Fruit fly (Drosophila melanogaster) whole organism, adult: ENCODE data around the gene mys.

Experiments used
- CG11617 ChIP-seq: fragments of 200-800 bp; sonication (Bioruptor generic); optimal IDR thresholded peaks from 2 replicates; lab custom pipeline; 2017; ENCODE audit warnings: mild to moderate bottlenecking, missing biosample characterization, missing genetic modification reagents, missing genetic modification characterization
- CG12768 ChIP-seq: fragments of 200-800 bp; sonication (Bioruptor generic); optimal IDR thresholded peaks from 2 replicates; lab custom pipeline; 2017; ENCODE audit warnings: missing biosample characterization, missing genetic modification characterization, mild to moderate bottlenecking, moderate library complexity, missing genetic modification reagents
- CG14711 ChIP-seq: fragments of 200-800 bp; sonication (Bioruptor generic); optimal IDR thresholded peaks from 2 replicates; lab custom pipeline; 2018; ENCODE audit warnings: missing biosample characterization, mild to moderate bottlenecking, missing genetic modification characterization, moderate library complexity
- CG1620 ChIP-seq: fragments of 200-800 bp; sonication (Bioruptor generic); optimal IDR thresholded peaks from 2 replicates; lab custom pipeline; 2016; ENCODE audit warnings: missing biosample characterization, missing genetic modification characterization
- CG33017 ChIP-seq: fragments of 200-800 bp; sonication (Bioruptor generic); optimal IDR thresholded peaks from 2 replicates; lab custom pipeline; 2018; ENCODE audit warnings: missing biosample characterization, mild to moderate bottlenecking, missing genetic modification characterization, moderate library complexity
- CG5204 ChIP-seq: fragments of 200-800 bp; sonication (Bioruptor generic); optimal IDR thresholded peaks from 2 replicates; lab custom pipeline; 2016; ENCODE audit warnings: missing biosample characterization, missing genetic modification characterization
- CG7045 ChIP-seq: fragments of 200-800 bp; sonication (Bioruptor generic); optimal IDR thresholded peaks from 2 replicates; lab custom pipeline; 2017; ENCODE audit warnings: missing biosample characterization, mild to moderate bottlenecking, missing genetic modification characterization
- CG7101 ChIP-seq: fragments of 200-800 bp; sonication (Bioruptor generic); optimal IDR thresholded peaks from 2 replicates; lab custom pipeline; 2018; ENCODE audit warnings: missing biosample characterization, mild to moderate bottlenecking, missing genetic modification characterization, moderate library complexity
- Clk ChIP-seq: fragments of 200-800 bp; sonication (Bioruptor generic); optimal IDR thresholded peaks from 2 replicates; lab custom pipeline; 2017; ENCODE audit warnings: missing biosample characterization, missing genetic modification characterization
- Crg-1 ChIP-seq: fragments of 200-800 bp; sonication (Bioruptor generic); optimal IDR thresholded peaks from 2 replicates; lab custom pipeline; 2016; ENCODE audit warnings: missing biosample characterization, missing genetic modification characterization
- Hr96 ChIP-seq: fragments of 200-800 bp; sonication (Bioruptor generic); optimal IDR thresholded peaks from 2 replicates; lab custom pipeline; 2016; ENCODE audit warnings: missing biosample characterization, missing genetic modification characterization
- Mnt ChIP-seq: fragments of 200-800 bp; sonication (Bioruptor generic); optimal IDR thresholded peaks from 2 replicates; lab custom pipeline; 2016; ENCODE audit warnings: missing biosample characterization, mild to moderate bottlenecking, missing genetic modification characterization
- bab1 ChIP-seq: fragments of 200-800 bp; sonication (Bioruptor generic); optimal IDR thresholded peaks from 3 replicates; lab custom pipeline; 2019; ENCODE audit warnings: missing biosample characterization, mild to moderate bottlenecking, missing genetic modification characterization, moderate library complexity
- cic ChIP-seq: fragments of 200-800 bp; sonication (Bioruptor generic); optimal IDR thresholded peaks from 2 replicates; lab custom pipeline; 2017; ENCODE audit warnings: missing biosample characterization, mild to moderate bottlenecking, missing genetic modification characterization, moderate library complexity
- cnc ChIP-seq, 2 experiments: fragments of >200 bp; optimal IDR thresholded peaks; 2 replicates each; lab custom pipeline; 2017
- kay ChIP-seq: fragments of 200-800 bp; sonication (Bioruptor generic); peaks from one replicate; lab custom pipeline; 2016; ENCODE audit warnings: missing biosample characterization, missing genetic modification characterization, borderline replicate concordance
- ovo ChIP-seq: fragments of 200-800 bp; sonication (Bioruptor generic); optimal IDR thresholded peaks from 2 replicates; lab custom pipeline; 2016; ENCODE audit warnings: missing biosample characterization, missing genetic modification characterization
- pad ChIP-seq: fragments of 200-800 bp; sonication (Bioruptor generic); optimal IDR thresholded peaks from 3 replicates; lab custom pipeline; 2017; ENCODE audit warnings: missing biosample characterization, missing genetic modification characterization, mild to moderate bottlenecking, moderate library complexity, missing genetic modification reagents
- tj ChIP-seq: fragments of 200-800 bp; sonication (Bioruptor generic); optimal IDR thresholded peaks from 3 replicates; lab custom pipeline; 2017; ENCODE audit warnings: missing biosample characterization, mild to moderate bottlenecking, missing genetic modification characterization, moderate library complexity
- toe ChIP-seq: fragments of 200-800 bp; sonication (Bioruptor generic); optimal IDR thresholded peaks from 2 replicates; lab custom pipeline; 2016; ENCODE audit warnings: missing biosample characterization, missing genetic modification characterization

Gene mys

dm6 chrX:8087113-8087512 lies 25.7 kb downstream of the mys start, which contains the start of gene CG2256:
CG2256 (minus strand) TSS chrX:8087213.
- TF ChIP-seq CG11617 (GFP tag; lab: Kevin White, UChicago) (no peak), kay (no peak), pad (no peak)

dm6 chrX:8091017-8091620 lies 29.7 kb downstream of the mys start:
- TF ChIP-seq toe (GFP tag; lab: Kevin White, UChicago), result peak; percentile 62
- TF ChIP-seq cnc (optimal IDR thresholded peaks at IDR 0.05; lab: Kevin White, UChicago), result no peak
- TF ChIP-seq CG5204 (GFP tag; lab: Kevin White, UChicago), result peak; percentile 72
- TF ChIP-seq CG7045 (GFP tag; lab: Kevin White, UChicago), result peak; percentile 76
- TF ChIP-seq CG1620 (GFP tag; lab: Kevin White, UChicago), result peak; percentile 75
- peak; percentile 90 for TF ChIP-seq CG14711 (tag; lab: Kevin White, UChicago)
- peak; percentile 31 for TF ChIP-seq tj
- peak; percentile 91 for TF ChIP-seq CG11617 (GFP tag; lab: Kevin White, UChicago)
- TF ChIP-seq pad, result peak; percentile 82
- TF ChIP-seq ovo, result no peak
- peak; percentile 90 for TF ChIP-seq bab1 (GFP tag; lab: Kevin White, UChicago)
- peak; percentile 80 for TF ChIP-seq CG12768 (GFP tag; lab: Kevin White, UChicago)
- TF ChIP-seq Mnt (GFP tag; lab: Kevin White, UChicago), result peak; percentile 74
- TF ChIP-seq CG33017 (tag; lab: Kevin White, UChicago), result peak; percentile 88
- TF ChIP-seq cic (GFP tag; lab: Kevin White, UChicago), result peak; percentile 27
- peak; percentile 93 for TF ChIP-seq CG7101 (tag; lab: Kevin White, UChicago)
- TF ChIP-seq Clk (GFP tag; lab: Kevin White, UChicago), result peak; percentile 72
- TF ChIP-seq Crg-1, result peak; percentile 77
- peak; percentile 73 for TF ChIP-seq Hr96 (GFP tag; lab: Kevin White, UChicago)
- peak; percentile 65 for TF ChIP-seq kay

dm6 chrX:8092075-8092682 lies 30.7 kb downstream of the mys start:
- TF ChIP-seq bab1 (GFP tag; lab: Kevin White, UChicago) (peak; percentile 98), CG7101 (tag; lab: Kevin White, UChicago) (peak; percentile 97), Hr96 (GFP tag; lab: Kevin White, UChicago) (peak; percentile 95), Clk (GFP tag; lab: Kevin White, UChicago) (peak; percentile 88), CG12768 (GFP tag; lab: Kevin White, UChicago) (peak; percentile 97), CG14711 (tag; lab: Kevin White, UChicago) (peak; percentile 91), toe (GFP tag; lab: Kevin White, UChicago) (peak; percentile 90), kay (no peak), CG11617 (GFP tag; lab: Kevin White, UChicago) (peak; percentile 98), CG7045 (GFP tag; lab: Kevin White, UChicago) (peak; percentile 95), CG33017 (tag; lab: Kevin White, UChicago) (peak; percentile 94), tj (peak; percentile 92), Crg-1 (peak; percentile 95), cic (GFP tag; lab: Kevin White, UChicago) (peak; percentile 76), Mnt (GFP tag; lab: Kevin White, UChicago) (peak; percentile 88), cnc (optimal IDR thresholded peaks at IDR 0.05; lab: Kevin White, UChicago) (no peak), CG5204 (GFP tag; lab: Kevin White, UChicago) (peak; percentile 91), ovo (peak; percentile 95), pad (peak; percentile 84), CG1620 (GFP tag; lab: Kevin White, UChicago) (peak; percentile 95)

dm6 chrX:8092893-8093721 lies 31.7 kb downstream of the mys start:
- TF ChIP-seq pad (peak; percentile 98), CG7045 (GFP tag; lab: Kevin White, UChicago) (no peak), bab1 (GFP tag; lab: Kevin White, UChicago) (no peak), CG11617 (GFP tag; lab: Kevin White, UChicago) (no peak), tj (peak; percentile 80), CG5204 (GFP tag; lab: Kevin White, UChicago) (no peak), CG7101 (tag; lab: Kevin White, UChicago) (no peak), cnc (optimal IDR thresholded peaks at IDR 0.05; lab: Kevin White, UChicago) (no peak), Hr96 (GFP tag; lab: Kevin White, UChicago) (no peak), cic (GFP tag; lab: Kevin White, UChicago) (no peak), CG12768 (GFP tag; lab: Kevin White, UChicago) (no peak), kay (no peak), CG14711 (tag; lab: Kevin White, UChicago) (no peak), Crg-1 (no peak), Mnt (GFP tag; lab: Kevin White, UChicago) (peak; percentile 65), ovo (peak; percentile 98)

dm6 chrX:8093722-8094177 lies 32.3 kb downstream of the mys start, which contains the start of gene UbcE2H:
UbcE2H (minus strand) TSS chrX:8094064.
- TF ChIP-seq Hr96 (GFP tag; lab: Kevin White, UChicago) (no peak), CG7045 (GFP tag; lab: Kevin White, UChicago) (no peak), CG5204 (GFP tag; lab: Kevin White, UChicago) (no peak), CG1620 (GFP tag; lab: Kevin White, UChicago) (no peak), CG33017 (tag; lab: Kevin White, UChicago) (no peak), cnc (optimal IDR thresholded peaks at IDR 0.05; lab: Kevin White, UChicago) (no peak), Crg-1 (no peak), CG14711 (tag; lab: Kevin White, UChicago) (peak; percentile 10), bab1 (GFP tag; lab: Kevin White, UChicago) (peak; percentile 60), pad (no peak), CG7101 (tag; lab: Kevin White, UChicago) (no peak), toe (GFP tag; lab: Kevin White, UChicago) (no peak), kay (no peak), CG12768 (GFP tag; lab: Kevin White, UChicago) (no peak), Mnt (GFP tag; lab: Kevin White, UChicago) (no peak)
